Fruit fly (Drosophila melanogaster) whole organism, embryonic: ENCODE data around the gene Bub1.
A peak's percentile ranks its signal among the peaks of the same experiment; 100 is the strongest.

ENCODE experiments used
- CG12155 ChIP-seq: fragments of 200-800 bp; sonication (Bioruptor generic); optimal IDR thresholded peaks from 3 replicates; lab custom pipeline; 2016; ENCODE audit warnings: missing biosample characterization, missing genetic modification characterization
- CG17328 ChIP-seq: fragments of 200-800 bp; sonication (Bioruptor generic); IDR thresholded peaks from 2 replicates; pipeline ENCODE4 v1.3.6; 2022; ENCODE audit warnings: missing biosample characterization, missing genetic modification characterization
- CG2889 ChIP-seq: fragments of 200-800 bp; sonication (Bioruptor generic); IDR thresholded peaks from 3 replicates; pipeline ENCODE4 v1.3.6; 2022; ENCODE audit warnings: missing biosample characterization, missing genetic modification characterization
- CG32772 ChIP-seq: fragments of 200-800 bp; sonication (Bioruptor generic); IDR thresholded peaks from 2 replicates; pipeline ENCODE4 v1.3.6; 2022; ENCODE audit warnings: missing biosample characterization, missing genetic modification characterization
- Gug ChIP-seq: fragments of 200-800 bp; sonication (Bioruptor generic); IDR thresholded peaks from 4 replicates; pipeline ENCODE4 v1.3.6; 2022; ENCODE audit warnings: missing biosample characterization, missing genetic modification characterization
- Hr78 ChIP-seq, 2 experiments: fragments of 200-800 bp in 1 of 2; fragments of >200 bp in 1 of 2; sonication (Bioruptor generic) in 1 of 2; optimal IDR thresholded peaks; 2 replicates each; lab custom pipeline; 2017 to 2019; ENCODE audit warnings: missing biosample characterization in 2 of 2, missing genetic modification characterization in 2 of 2, mild to moderate bottlenecking in 1 of 2, moderate library complexity in 1 of 2
- Lpt ChIP-seq: fragments of >200 bp; optimal IDR thresholded peaks from 2 replicates; lab custom pipeline; 2018; ENCODE audit warnings: missing biosample characterization, missing genetic modification characterization
- Neu2 ChIP-seq: fragments of 200-800 bp; sonication (Bioruptor generic); optimal IDR thresholded peaks from 3 replicates; lab custom pipeline; 2016; ENCODE audit warnings: missing biosample characterization, missing genetic modification characterization, borderline replicate concordance
- dan ChIP-seq: fragments of 200-800 bp; sonication (Bioruptor generic); IDR thresholded peaks from 2 replicates; pipeline ENCODE4 v1.3.6; 2022; ENCODE audit warnings: missing biosample characterization, missing genetic modification characterization

DNA sequence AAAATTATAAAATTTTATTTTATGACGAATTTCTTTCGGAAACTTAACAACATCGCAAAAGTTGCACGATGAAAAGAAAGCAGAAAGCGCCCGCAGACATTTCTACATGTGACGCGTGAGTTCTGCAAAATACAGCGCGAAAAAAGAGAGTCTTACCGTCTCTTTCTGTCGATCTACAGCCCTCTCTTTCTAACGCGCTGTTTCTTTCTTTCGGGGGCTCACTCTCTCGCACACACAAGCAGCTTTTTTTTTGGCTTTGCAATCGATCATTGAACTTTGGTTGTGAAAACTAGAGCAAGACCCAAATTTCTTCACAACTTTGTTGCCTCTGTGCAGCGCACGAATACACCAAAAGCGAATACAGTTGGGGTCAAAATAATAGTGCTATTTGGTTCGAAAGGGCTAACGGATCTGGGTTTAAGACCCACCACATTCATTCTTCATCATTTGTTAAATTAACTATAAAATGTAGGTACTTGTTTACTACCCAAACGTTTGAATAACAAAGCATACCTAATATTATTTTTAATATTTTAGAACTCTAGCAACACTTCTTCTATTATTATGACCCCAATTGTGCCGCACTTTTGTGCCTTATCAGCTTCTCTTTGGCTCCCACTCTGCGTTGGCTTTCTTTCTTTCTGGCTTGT lies 20.4 kb downstream of the Bub1 start:
- TF ChIP-seq Lpt (GFP tag; lab: Kevin White, UChicago) (no peak), CG2889 (0 out of 3 replicates have a peak, but pooled peaks have one; percentile 32), CG32772 (GFP tag; lab: Robert Waterston, UW) (peak; percentile 77), dan (GFP tag; lab: Robert Waterston, UW) (no peak), Gug (GFP tag; lab: Robert Waterston, UW) (peak; percentile 43; the same call in 3 of the 4 replicates), Neu2 (no peak), Hr78 (GFP tag; optimal IDR thresholded peaks at IDR 0.05; lab: Kevin White, UChicago) (peak in 1 of 2 experiments; percentile 78), CG17328 (GFP tag; lab: Robert Waterston, UW) (peak; percentile 72), CG12155 (GFP tag; lab: Kevin White, UChicago) (peak; percentile 44)
